Worm (Caenorhabditis elegans): ENCODE data around the gene cex-1.

Gene cex-1

DNA sequence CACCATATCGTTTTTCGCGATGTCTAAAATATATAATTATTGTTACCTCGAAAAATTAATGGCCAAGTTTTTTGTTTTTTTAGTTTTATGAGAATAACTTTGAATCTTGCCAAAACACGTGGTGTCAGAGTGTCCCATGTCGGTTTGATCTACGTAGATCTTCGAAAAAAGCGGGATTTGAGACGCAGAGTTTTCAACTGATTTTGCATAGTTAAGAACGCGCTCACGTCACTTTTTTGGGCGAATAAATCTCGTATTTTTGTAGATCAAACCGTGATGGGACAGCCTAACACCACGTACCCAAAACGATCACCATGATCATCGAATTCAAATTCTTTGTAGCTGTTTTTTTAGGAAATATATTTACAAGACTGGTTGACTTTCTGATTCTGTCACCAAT lies 50.1 kb downstream of the cex-1 start:
- TF ChIP-seq klf-2 (GFP tag; conservative IDR thresholded peaks at IDR 0.05) (no peak), ztf-29 (GFP tag; IDR thresholded peaks at IDR 0.05) (no peak), cog-1 (tag; optimal IDR thresholded peaks at IDR 0.05) (no peak), flt-1 (GFP tag; IDR thresholded peaks at IDR 0.05) (no peak), ztf-23 (GFP tag; IDR thresholded peaks at IDR 0.05) (no peak), T22C8.4 (GFP tag; IDR thresholded peaks at IDR 0.05) (no peak), tab-1 (GFP tag; IDR thresholded peaks at IDR 0.05) (no peak)
